Worm (Caenorhabditis elegans) whole organism, mixed stage, embryonic: ENCODE measurements around the gene srb-12.

Source experiments
- elt-1 ChIP-seq: sonication (generic microtip); optimal IDR thresholded peaks from 2 replicates; lab custom pipeline; 2017; ENCODE audit warnings: missing genetic modification characterization, mild to moderate bottlenecking, missing compliant biosample characterization, antibody characterized with exemption, moderate library complexity, borderline replicate concordance; ENCODE audit not compliant: insufficient read depth
- elt-3 ChIP-seq: fragments of 150-350 bp; optimal IDR thresholded peaks from 2 replicates; lab custom pipeline; 2014; ENCODE audit warnings: missing biosample characterization, missing genetic modification characterization
- nhr-28 ChIP-seq: fragments of 150-350 bp; optimal IDR thresholded peaks from 2 replicates; lab custom pipeline; 2014; ENCODE audit warnings: missing biosample characterization, missing genetic modification characterization
- unc-62 ChIP-seq: fragments of 150-350 bp; optimal IDR thresholded peaks from 2 replicates; lab custom pipeline; 2014; ENCODE audit warnings: missing biosample characterization, missing genetic modification reagents, missing genetic modification characterization

- TF ChIP-seq nhr-28 (tag; lab: Kevin White, UChicago) (no peak), elt-3 (tag; lab: Kevin White, UChicago) (no peak), elt-1 (tag; lab: Kevin White, UChicago) (no peak), unc-62 (no peak)
Measured at ce11 chrII:5142619-5143018, 11.8 kb downstream of the srb-12 start, which contains the start of gene F58A6.1.
